Fruit fly (Drosophila melanogaster) whole organism, larva: Measurements from ENCODE around the gene CG6324.

Experiments
- noc ChIP-seq: fragments of 200-800 bp; sonication (Bioruptor generic); optimal IDR thresholded peaks from 3 replicates; lab custom pipeline; 2019; ENCODE audit warnings: missing biosample characterization, mild to moderate bottlenecking, missing genetic modification characterization, moderate library complexity

The CG6324 gene

dm6 chrX:15529197-15529596 is 53.3 kb downstream of the CG6324 start:
- peak; percentile 40 for TF ChIP-seq noc (tag; lab: Kevin White, UChicago)

- no peak for TF ChIP-seq noc (tag; lab: Kevin White, UChicago)
Measured at dm6 chrX:15529958-15530357, 54.1 kb downstream of the CG6324 start.

- TF ChIP-seq noc (tag; lab: Kevin White, UChicago), result peak; percentile 37
Measured at dm6 chrX:15530369-15530768, 54.5 kb downstream of the CG6324 start.
